Fruit fly (Drosophila melanogaster): Measurements from ENCODE around the gene Gcn2.

Gene Gcn2

DNA sequence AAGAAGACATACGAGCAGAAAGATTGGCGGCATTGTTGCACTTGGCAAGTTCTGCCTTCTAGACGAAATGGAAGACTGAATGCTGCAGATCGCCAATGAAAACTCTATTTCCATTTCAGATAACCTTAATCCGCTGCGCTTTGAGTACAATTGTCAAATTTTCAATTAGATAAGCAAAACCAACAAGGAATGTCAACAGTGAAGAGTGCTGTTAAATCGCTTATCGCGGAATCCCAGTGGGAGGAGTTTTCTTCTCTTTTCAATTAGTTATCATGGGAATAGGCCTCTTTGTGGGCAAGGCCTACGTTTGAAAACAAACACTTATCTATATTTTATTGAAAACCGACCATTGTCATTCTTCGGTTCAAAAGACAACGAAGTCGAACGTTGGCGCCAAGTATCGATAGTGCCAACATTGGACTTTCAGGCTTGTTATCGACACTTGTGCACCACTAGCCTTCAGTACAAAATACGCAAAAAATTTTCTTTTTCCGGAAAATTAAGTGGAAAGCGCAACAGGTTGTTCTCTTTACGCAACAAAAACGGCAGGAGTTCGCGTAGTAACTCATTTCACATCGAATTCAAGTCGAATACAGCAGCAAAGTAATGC, at the start of gene Gcn2, which contains the start of gene Ugt35D1 (continued):
- no peak for TF ChIP-seq br (optimal IDR thresholded peaks at IDR 0.05)
- TF ChIP-seq CG17359 (tag; optimal IDR thresholded peaks at IDR 0.05) = peak; percentile 77
- no peak for TF ChIP-seq jumu (GFP tag; optimal IDR thresholded peaks at IDR 0.05)
- TF ChIP-seq Hey (tag; optimal IDR thresholded peaks at IDR 0.05) = no peak
- peak; percentile 71 for TF ChIP-seq BEAF-32 (GFP tag; optimal IDR thresholded peaks at IDR 0.05)
- TF ChIP-seq Adf1 (GFP tag; IDR thresholded peaks at IDR 0.05) = no peak
- TF ChIP-seq h (optimal IDR thresholded peaks at IDR 0.05) = no peak
- TF ChIP-seq nau (GFP tag; optimal IDR thresholded peaks at IDR 0.05) = no peak
- TF ChIP-seq MESR4 (GFP tag; optimal IDR thresholded peaks at IDR 0.05) = peak; percentile 5
- no peak for TF ChIP-seq pros (GFP tag; optimal IDR thresholded peaks at IDR 0.05)
- no peak for TF ChIP-seq odd (GFP tag; optimal IDR thresholded peaks at IDR 0.05)
- TF ChIP-seq GATAe (GFP tag; conservative IDR thresholded peaks at IDR 0.05) = no peak
- TF ChIP-seq CG13123 (GFP tag; optimal IDR thresholded peaks at IDR 0.05) = no peak
- TF ChIP-seq Fer2 (tag; optimal IDR thresholded peaks at IDR 0.05) = no peak
- no peak for TF ChIP-seq schlank (tag; optimal IDR thresholded peaks at IDR 0.05)
- TF ChIP-seq CG8089 (GFP tag; optimal IDR thresholded peaks at IDR 0.05) = peak; percentile 62
- TF ChIP-seq dmrt11E (tag; optimal IDR thresholded peaks at IDR 0.05) = peak; percentile 67
- no peak for TF ChIP-seq Optix (GFP tag; IDR thresholded peaks at IDR 0.05)
- no peak for TF ChIP-seq tx (GFP tag; optimal IDR thresholded peaks at IDR 0.05)
- no peak for TF ChIP-seq Neu2 (GFP tag; optimal IDR thresholded peaks at IDR 0.05; ENCODE audit: borderline replicate concordance)
- TF ChIP-seq CG10979 (tag; optimal IDR thresholded peaks at IDR 0.05) = peak; percentile 18
- TF ChIP-seq CG17568 (GFP tag; optimal IDR thresholded peaks at IDR 0.05) = no peak
- TF ChIP-seq Sin3A (optimal IDR thresholded peaks at IDR 0.05) = no peak
- TF ChIP-seq ara (GFP tag; IDR thresholded peaks at IDR 0.05) = peak; percentile 84
- TF ChIP-seq Poxn (GFP tag; IDR thresholded peaks at IDR 0.05) = no peak
- no peak for TF ChIP-seq rib (GFP tag; IDR thresholded peaks at IDR 0.05)
- peak; percentile 1 for TF ChIP-seq Mad (GFP tag; optimal IDR thresholded peaks at IDR 0.05)
- TF ChIP-seq CG34376 (GFP tag; optimal IDR thresholded peaks at IDR 0.05) = no peak
- no peak for TF ChIP-seq slou (GFP tag; optimal IDR thresholded peaks at IDR 0.05)
- no peak for TF ChIP-seq peb (GFP tag; IDR thresholded peaks at IDR 0.05)
- TF ChIP-seq CG9727 (GFP tag; optimal IDR thresholded peaks at IDR 0.05) = peak; percentile 77
- no peak for TF ChIP-seq esg (GFP tag; conservative IDR thresholded peaks at IDR 0.05)
- TF ChIP-seq vvl (GFP tag; IDR thresholded peaks at IDR 0.05) = peak; percentile 54; the same call in 1 of the 2 replicates
- TF ChIP-seq CG4707 (GFP tag; optimal IDR thresholded peaks at IDR 0.05) = peak; percentile 60
- no peak for TF ChIP-seq cad (GFP tag; optimal IDR thresholded peaks at IDR 0.05)
- no peak for TF ChIP-seq Kr (GFP tag; optimal IDR thresholded peaks at IDR 0.05)
- no peak for TF ChIP-seq slbo (GFP tag; IDR thresholded peaks at IDR 0.05)
- TF ChIP-seq Sry-δ (GFP tag; optimal IDR thresholded peaks at IDR 0.05) = peak; percentile 87
- peak; percentile 58; the same call in 1 of the 2 replicates for TF ChIP-seq CG32767 (GFP tag; IDR thresholded peaks at IDR 0.05)
- TF ChIP-seq CG16813 (GFP tag; IDR thresholded peaks at IDR 0.05; ENCODE audit: partially characterized antibody) = peak; percentile 47; the same call in 1 of the 3 replicates
- TF ChIP-seq stc (GFP tag; IDR thresholded peaks at IDR 0.05) = peak; percentile 60; the same call in 1 of the 2 replicates
- no peak for TF ChIP-seq ro (GFP tag; IDR thresholded peaks at IDR 0.05)
- TF ChIP-seq bsh (GFP tag; optimal IDR thresholded peaks at IDR 0.05) = peak in 1 of 2 experiments; percentile 50
- TF ChIP-seq CG6813 (GFP tag; optimal IDR thresholded peaks at IDR 0.05) = peak; percentile 89
- TF ChIP-seq wor (GFP tag; IDR thresholded peaks at IDR 0.05) = no peak
- no peak for TF ChIP-seq CG2678 (tag; optimal IDR thresholded peaks at IDR 0.05)
- no peak for TF ChIP-seq D19A (tag; optimal IDR thresholded peaks at IDR 0.05)
- TF ChIP-seq Drgx (GFP tag; IDR thresholded peaks at IDR 0.05) = no peak
- no peak for TF ChIP-seq prd (optimal IDR thresholded peaks at IDR 0.05)
- peak; percentile 58 for TF ChIP-seq prd (GFP tag; IDR thresholded peaks at IDR 0.05)
- TF ChIP-seq HLH3B (GFP tag; IDR thresholded peaks at IDR 0.05) = peak; percentile 40; the same call in 1 of the 2 replicates
- 0 out of 3 replicates have a peak, but pooled peaks have one; percentile 24 for TF ChIP-seq ken (GFP tag; IDR thresholded peaks at IDR 0.05)

Data from whole organism, embryonic.